Worm (Caenorhabditis elegans): ENCODE results near the gene rfc-4.

- TF ChIP-seq lin-11 (tag; optimal IDR thresholded peaks at IDR 0.05) (no peak), unc-86 (tag; optimal IDR thresholded peaks at IDR 0.05) (no peak), ceh-9 (tag; optimal IDR thresholded peaks at IDR 0.05) (no peak), lim-6 (tag; optimal IDR thresholded peaks at IDR 0.05) (no peak), elt-2 (tag; optimal IDR thresholded peaks at IDR 0.05) (no peak), ets-4 (tag; optimal IDR thresholded peaks at IDR 0.05) (no peak), che-1 (tag; optimal IDR thresholded peaks at IDR 0.05) (no peak), pqm-1 (tag; optimal IDR thresholded peaks at IDR 0.05) (no peak)
Observed at ce11 chrIII:7020500-7020899, 48.4 kb downstream of the rfc-4 start, which contains the start of gene col-8.
